Worm (Caenorhabditis elegans) whole organism, L4 larva: ENCODE data around the gene Y11D7A.8.

Experiments
- T26A8.4 ChIP-seq: fragments of 200-800 bp; sonication (Bioruptor generic); IDR thresholded peaks from 2 replicates; pipeline ENCODE4 v1.3.6; 2022; ENCODE audit warnings: missing genetic modification characterization, missing compliant biosample characterization
- aly-2 ChIP-seq: sonication (generic microtip); optimal IDR thresholded peaks from 2 replicates; lab custom pipeline; 2018; ENCODE audit warnings: missing biosample characterization, missing genetic modification characterization
- arid-1 ChIP-seq: fragments of 200-800 bp; sonication (Bioruptor generic); conservative IDR thresholded peaks from 2 replicates; pipeline ENCODE4 v1.3.6; 2022; ENCODE audit warnings: missing genetic modification reagents, missing genetic modification characterization, missing compliant biosample characterization
- mdl-1 ChIP-seq, 2 experiments: fragments of 150-350 bp in 1 of 2; sonication (generic microtip) in 1 of 2; optimal IDR thresholded peaks; 2 replicates each; lab custom pipeline; 2014 to 2017; ENCODE audit warnings: missing biosample characterization in 2 of 2, missing genetic modification characterization in 2 of 2
- nhr-28 ChIP-seq: fragments of 150-350 bp; optimal IDR thresholded peaks from 2 replicates; lab custom pipeline; 2014; ENCODE audit warnings: missing biosample characterization, missing genetic modification characterization
- unc-39 ChIP-seq: sonication (generic microtip); optimal IDR thresholded peaks from 2 replicates; lab custom pipeline; 2017; ENCODE audit warnings: missing biosample characterization, missing genetic modification characterization

DNA sequence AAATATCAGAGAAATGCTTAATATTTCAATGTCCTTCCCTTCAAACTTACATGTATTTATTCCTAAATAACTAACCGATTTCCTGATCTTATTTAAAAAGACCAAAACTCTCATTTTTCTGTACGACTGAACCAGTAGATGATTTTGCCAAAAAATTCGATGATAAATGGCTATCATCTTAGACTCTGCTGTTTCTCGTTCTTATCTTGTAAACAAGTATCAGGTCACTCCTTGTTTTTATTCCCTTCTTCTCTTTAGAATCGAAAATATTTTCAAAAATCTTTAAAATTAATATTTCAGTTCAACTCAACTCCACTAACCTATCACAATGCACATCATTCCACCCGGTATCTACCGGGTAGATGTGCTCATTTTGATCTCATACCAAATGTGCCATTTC, 33.8 kb upstream of the Y11D7A.8 start, which contains the start of gene C46C2.2:
- TF ChIP-seq mdl-1 (tag; optimal IDR thresholded peaks at IDR 0.05; lab: Kevin White, UChicago) (no peak), aly-2 (tag; lab: Kevin White, UChicago) (no peak), nhr-28 (tag; lab: Kevin White, UChicago) (no peak), arid-1 (GFP tag; lab: Robert Waterston, UW) (no peak), T26A8.4 (GFP tag; lab: Robert Waterston, UW) (no peak), unc-39 (no peak)
